Worm (Caenorhabditis elegans): Measurements from ENCODE around the gene B0198.2.

DNA sequence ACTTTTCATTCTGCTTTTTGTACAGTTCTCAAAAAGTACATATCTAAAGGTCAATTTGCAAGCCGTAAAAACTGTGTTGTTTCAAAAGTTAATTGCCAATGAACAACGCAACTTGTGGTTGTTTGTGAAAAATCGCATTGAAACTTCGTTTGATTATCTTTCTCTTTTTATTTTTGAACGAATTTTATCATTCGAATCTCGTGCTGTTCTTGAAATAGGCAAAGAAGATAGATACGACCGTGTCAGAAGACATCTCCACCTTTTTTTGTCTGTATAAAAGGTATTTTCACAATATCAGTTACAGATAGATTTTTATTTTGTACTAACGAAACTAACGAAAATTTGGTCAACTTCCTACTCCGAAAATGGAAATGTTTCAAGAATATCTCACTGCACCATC is 31.1 kb upstream of the B0198.2 start, which contains the start of gene C49F5.7:
- TF ChIP-seq cog-1 (tag; optimal IDR thresholded peaks at IDR 0.05) (no peak), med-1 (GFP tag; optimal IDR thresholded peaks at IDR 0.05; ENCODE audit: insufficient read depth) (no peak), ztf-29 (GFP tag; IDR thresholded peaks at IDR 0.05) (no peak), klf-2 (GFP tag; conservative IDR thresholded peaks at IDR 0.05) (no peak), flt-1 (GFP tag; IDR thresholded peaks at IDR 0.05) (no peak)

Data from whole organism, midembryonic.